Worm (Caenorhabditis elegans): Measurements from ENCODE around the gene swt-7.

DNA sequence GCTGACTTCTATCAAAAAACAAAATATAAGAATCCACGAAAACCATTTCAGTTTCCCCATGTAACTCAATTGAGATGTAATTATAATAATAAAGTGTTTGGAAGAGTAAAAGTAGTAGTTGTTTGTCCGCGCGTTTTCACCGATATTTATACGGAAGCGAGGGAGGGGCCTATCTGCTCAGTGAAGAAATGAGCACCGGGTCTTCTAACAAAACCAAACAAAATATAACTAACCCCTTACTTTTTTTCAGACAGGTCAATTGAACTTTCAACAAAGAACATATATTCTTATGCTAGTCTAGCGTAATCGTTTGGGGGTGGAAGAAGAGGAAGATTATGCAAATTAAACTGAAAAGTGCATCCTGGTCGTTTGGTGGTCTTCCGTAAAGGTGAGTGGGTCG is 35.5 kb downstream of the swt-7 start, which contains the start of gene ncx-9:
- no peak for TF ChIP-seq ztf-28 (GFP tag; IDR thresholded peaks at IDR 0.05)
- TF ChIP-seq egl-44 (GFP tag; IDR thresholded peaks at IDR 0.05) = no peak
- no peak for TF ChIP-seq ama-1 (optimal IDR thresholded peaks at IDR 0.05)
- TF ChIP-seq ama-1 (GFP tag; optimal IDR thresholded peaks at IDR 0.05) = no peak
- no peak for TF ChIP-seq dpl-1 (GFP tag; optimal IDR thresholded peaks at IDR 0.05)
- no peak for TF ChIP-seq snpc-4 (GFP tag; optimal IDR thresholded peaks at IDR 0.05)
- TF ChIP-seq snpc-4 (tag; optimal IDR thresholded peaks at IDR 0.05) = no peak
- no peak for TF ChIP-seq mel-28 (tag; optimal IDR thresholded peaks at IDR 0.05; ENCODE audit: borderline replicate concordance)
- TF ChIP-seq attf-3 (GFP tag; conservative IDR thresholded peaks at IDR 0.05) = no peak
- TF ChIP-seq nhr-179 (tag; optimal IDR thresholded peaks at IDR 0.05) = no peak
